Worm (Caenorhabditis elegans) whole organism, L4/young adult: Measurements from ENCODE around the gene Y66D12A.1.

ENCODE experiments used
- dao-5 ChIP-seq: sonication (generic microtip); optimal IDR thresholded peaks from 2 replicates; lab custom pipeline; 2016; ENCODE audit warnings: missing genotype, missing genetic modification characterization, moderate library complexity, missing compliant biosample characterization
- him-1 ChIP-seq: sonication (generic microtip); optimal IDR thresholded peaks from 2 replicates; lab custom pipeline; 2016; ENCODE audit warnings: missing genotype, missing genetic modification reagents, missing genetic modification characterization, missing compliant biosample characterization

- TF ChIP-seq dao-5 (tag; lab: Kevin White, UChicago): no peak
- no peak for TF ChIP-seq him-1 (tag; lab: Kevin White, UChicago)
Observed at ce11 chrIII:11580428-11580885, 27.5 kb upstream of the Y66D12A.1 start, which contains the start of gene Y66D12A.7.
